Fruit fly (Drosophila melanogaster): Measurements from ENCODE around the gene CG44385.

The CG44385 gene

dm6 chrX:11144575-11144974 is 12.4 kb upstream of the CG44385 start:
- no peak for TF ChIP-seq cic (GFP tag; optimal IDR thresholded peaks at IDR 0.05)
- TF ChIP-seq cnc (optimal IDR thresholded peaks at IDR 0.05): no peak

dm6 chrX:11143820-11144219 is 11.6 kb upstream of the CG44385 start, which contains the start of gene CG15201:
CG15201 (plus strand) TSS chrX:11144120.
- no peak for TF ChIP-seq tj (GFP tag; optimal IDR thresholded peaks at IDR 0.05)

dm6 chrX:11141785-11142591 is 9.8 kb upstream of the CG44385 start, which contains the start of the genes CG15199 and CG15202:
CG15199 (minus strand) TSS chrX:11141835.
CG15202 (plus strand) TSS chrX:11142541.
- TF ChIP-seq Mnt (GFP tag; optimal IDR thresholded peaks at IDR 0.05): peak; percentile 11
- TF ChIP-seq CG5204 (GFP tag; optimal IDR thresholded peaks at IDR 0.05): peak; percentile 19
- TF ChIP-seq Hr96 (GFP tag; optimal IDR thresholded peaks at IDR 0.05): peak; percentile 44
- TF ChIP-seq ovo (GFP tag; optimal IDR thresholded peaks at IDR 0.05): no peak

dm6 chrX:11140163-11140562 is 8.0 kb upstream of the CG44385 start, which contains the start of gene ssp7:
ssp7 (minus strand) TSS chrX:11140263.
- TF ChIP-seq Hr96 (GFP tag; optimal IDR thresholded peaks at IDR 0.05): no peak
- TF ChIP-seq CG5204 (GFP tag; optimal IDR thresholded peaks at IDR 0.05): no peak
- TF ChIP-seq CG7101 (tag; optimal IDR thresholded peaks at IDR 0.05): no peak
- no peak for TF ChIP-seq CG12768 (GFP tag; optimal IDR thresholded peaks at IDR 0.05)
- TF ChIP-seq tj (GFP tag; optimal IDR thresholded peaks at IDR 0.05): no peak
- TF ChIP-seq CG11617 (GFP tag; optimal IDR thresholded peaks at IDR 0.05): no peak
- no peak for TF ChIP-seq cic (GFP tag; optimal IDR thresholded peaks at IDR 0.05)

- TF ChIP-seq Hr96 (GFP tag; optimal IDR thresholded peaks at IDR 0.05) (no peak), CG33017 (tag; optimal IDR thresholded peaks at IDR 0.05) (no peak), Crg-1 (GFP tag; optimal IDR thresholded peaks at IDR 0.05) (no peak), bab1 (GFP tag; optimal IDR thresholded peaks at IDR 0.05) (peak; percentile 49), Mnt (GFP tag; optimal IDR thresholded peaks at IDR 0.05) (peak; percentile 51), CG12768 (GFP tag; optimal IDR thresholded peaks at IDR 0.05) (no peak), toe (GFP tag; optimal IDR thresholded peaks at IDR 0.05) (peak; percentile 32)
These were observed 5.5 kb upstream of the CG44385 start, which contains the start of gene CDK2AP1 for dm6 chrX:11137566-11138186. CDK2AP1 (plus strand) TSS chrX:11137859.

dm6 chrX:11136587-11137512 is 4.6 kb upstream of the CG44385 start, which contains the start of gene Klp10A:
Klp10A (minus strand) TSS chrX:11137118.
- TF ChIP-seq cic (GFP tag; optimal IDR thresholded peaks at IDR 0.05): no peak
- TF ChIP-seq Clk (GFP tag; optimal IDR thresholded peaks at IDR 0.05): no peak
- TF ChIP-seq CG5204 (GFP tag; optimal IDR thresholded peaks at IDR 0.05): no peak
- peak; percentile 76 for TF ChIP-seq Crg-1 (GFP tag; optimal IDR thresholded peaks at IDR 0.05)
- peak; percentile 31 for TF ChIP-seq ovo (GFP tag; optimal IDR thresholded peaks at IDR 0.05)
- TF ChIP-seq Mnt (GFP tag; optimal IDR thresholded peaks at IDR 0.05): peak; percentile 50
- no peak for TF ChIP-seq bab1 (GFP tag; optimal IDR thresholded peaks at IDR 0.05)
- TF ChIP-seq pad (GFP tag; optimal IDR thresholded peaks at IDR 0.05): peak; percentile 79
- peak; percentile 35 for TF ChIP-seq CG12768 (GFP tag; optimal IDR thresholded peaks at IDR 0.05)
- TF ChIP-seq Hr96 (GFP tag; optimal IDR thresholded peaks at IDR 0.05): no peak
- TF ChIP-seq CG11617 (GFP tag; optimal IDR thresholded peaks at IDR 0.05): peak; percentile 35
- peak; percentile 85 for TF ChIP-seq CG1620 (GFP tag; optimal IDR thresholded peaks at IDR 0.05)
- no peak for TF ChIP-seq toe (GFP tag; optimal IDR thresholded peaks at IDR 0.05)
- TF ChIP-seq CG14711 (tag; optimal IDR thresholded peaks at IDR 0.05): peak; percentile 45
- TF ChIP-seq CG7045 (GFP tag; optimal IDR thresholded peaks at IDR 0.05): peak; percentile 20
- no peak for TF ChIP-seq cnc (optimal IDR thresholded peaks at IDR 0.05)
- peak; percentile 39 for TF ChIP-seq tj (GFP tag; optimal IDR thresholded peaks at IDR 0.05)
- TF ChIP-seq CG7101 (tag; optimal IDR thresholded peaks at IDR 0.05): peak; percentile 72
- no peak for TF ChIP-seq CG33017 (tag; optimal IDR thresholded peaks at IDR 0.05)
- no peak for TF ChIP-seq kay (GFP tag; ENCODE audit: borderline replicate concordance)

All from whole organism, adult.